Worm (Caenorhabditis elegans) whole organism, young adult: ENCODE measurements around the gene del-10.
A peak's percentile ranks its signal among the peaks of the same experiment; 100 is the strongest.

ENCODE experiments used
- B0035.1 ChIP-seq: sonication (generic microtip); optimal IDR thresholded peaks from 2 replicates; lab custom pipeline; 2016; ENCODE audit warnings: missing genetic modification characterization, mild to moderate bottlenecking, missing compliant biosample characterization, missing genotype, missing genetic modification reagents
- D2030.7 ChIP-seq: fragments of 200-800 bp; sonication (Bioruptor generic); IDR thresholded peaks from 2 replicates; pipeline ENCODE4 v1.3.6; 2022; ENCODE audit warnings: missing genetic modification reagents, missing genetic modification characterization, missing compliant biosample characterization
- F10E7.11 ChIP-seq: sonication (generic microtip); optimal IDR thresholded peaks from 2 replicates; lab custom pipeline; 2017; ENCODE audit warnings: mild to moderate bottlenecking, missing genetic modification characterization, moderate library complexity, missing compliant biosample characterization
- F37B4.10 ChIP-seq: fragments of 200-800 bp; sonication (Bioruptor generic); IDR thresholded peaks from 2 replicates; pipeline ENCODE4 v1.3.6; 2022; ENCODE audit warnings: missing genetic modification characterization, missing compliant biosample characterization
- F52B5.7 ChIP-seq: sonication (generic microtip); optimal IDR thresholded peaks from 2 replicates; lab custom pipeline; 2016; ENCODE audit warnings: mild to moderate bottlenecking, missing genetic modification characterization, missing compliant biosample characterization
- F57A8.1 ChIP-seq: fragments of 200-800 bp; sonication (Bioruptor generic); optimal IDR thresholded peaks from 2 replicates; lab custom pipeline; 2018; ENCODE audit warnings: mild to moderate bottlenecking, missing genetic modification characterization, moderate library complexity, missing compliant biosample characterization
- F57C9.4 ChIP-seq: sonication (generic microtip); optimal IDR thresholded peaks from 2 replicates; lab custom pipeline; 2017; ENCODE audit warnings: mild to moderate bottlenecking, missing genetic modification characterization, missing compliant biosample characterization
- Y79H2A.3 ChIP-seq: fragments of 200-800 bp; sonication (Bioruptor generic); conservative IDR thresholded peaks from 2 replicates; pipeline ENCODE4 v1.3.6; 2022; ENCODE audit warnings: missing genetic modification reagents, missing genetic modification characterization, missing compliant biosample characterization
- Y95B8A.8 ChIP-seq: fragments of 200-800 bp; sonication (Bioruptor generic); IDR thresholded peaks from 2 replicates; pipeline ENCODE4 v1.3.6; 2022; ENCODE audit warnings: missing genetic modification reagents, missing genetic modification characterization, missing compliant biosample characterization
- akir-1 ChIP-seq: fragments of 200-800 bp; sonication (Bioruptor generic); optimal IDR thresholded peaks from 2 replicates; lab custom pipeline; 2018; ENCODE audit warnings: mild to moderate bottlenecking, missing genetic modification characterization, moderate library complexity, missing compliant biosample characterization
- atf-7 ChIP-seq: sonication (generic microtip); optimal IDR thresholded peaks from 2 replicates; lab custom pipeline; 2017; ENCODE audit warnings: mild to moderate bottlenecking, missing genetic modification characterization, missing compliant biosample characterization
- athp-1 ChIP-seq: sonication (generic microtip); optimal IDR thresholded peaks from 2 replicates; lab custom pipeline; 2017; ENCODE audit warnings: mild to moderate bottlenecking, missing genetic modification characterization, missing compliant biosample characterization
- bed-1 ChIP-seq: fragments of 200-800 bp; sonication (Bioruptor generic); IDR thresholded peaks from 2 replicates; pipeline ENCODE4 v1.3.6; 2022; ENCODE audit warnings: missing genetic modification reagents, missing genetic modification characterization, missing compliant biosample characterization
- cebp-2 ChIP-seq: fragments of 200-800 bp; sonication (Bioruptor generic); IDR thresholded peaks from 2 replicates; pipeline ENCODE4 v1.3.6; 2022; ENCODE audit warnings: missing genetic modification characterization, missing compliant biosample characterization
- ceh-91 ChIP-seq: fragments of 200-800 bp; sonication (Bioruptor generic); IDR thresholded peaks from 2 replicates; pipeline ENCODE4 v1.3.6; 2022; ENCODE audit warnings: missing genetic modification reagents, missing genetic modification characterization, missing compliant biosample characterization
- die-1 ChIP-seq: sonication (generic microtip); optimal IDR thresholded peaks from 2 replicates; lab custom pipeline; 2016; ENCODE audit warnings: missing genotype, mild to moderate bottlenecking, missing genetic modification characterization, missing compliant biosample characterization
- dox-1 ChIP-seq: fragments of 200-800 bp; sonication (Bioruptor generic); IDR thresholded peaks from 2 replicates; pipeline ENCODE4 v1.3.6; 2022; ENCODE audit warnings: missing genetic modification reagents, missing genetic modification characterization, missing compliant biosample characterization
- efl-1 ChIP-seq: fragments of 150-350 bp; optimal IDR thresholded peaks from 2 replicates; lab custom pipeline; 2014; ENCODE audit warnings: missing biosample characterization, missing genetic modification reagents, missing genetic modification characterization
- egrh-3 ChIP-seq: fragments of 200-800 bp; sonication (Bioruptor generic); IDR thresholded peaks from 2 replicates; pipeline ENCODE4 v1.3.6; 2022; ENCODE audit warnings: missing genetic modification reagents, missing genetic modification characterization, missing compliant biosample characterization
- ets-4 ChIP-seq: fragments of 200-800 bp; sonication (Bioruptor generic); optimal IDR thresholded peaks from 2 replicates; lab custom pipeline; 2018; ENCODE audit warnings: mild to moderate bottlenecking, missing genetic modification characterization, missing compliant biosample characterization
- gei-17 ChIP-seq: fragments of 200-800 bp; sonication (Bioruptor generic); optimal IDR thresholded peaks from 2 replicates; lab custom pipeline; 2018; ENCODE audit warnings: mild to moderate bottlenecking, missing genetic modification characterization, missing compliant biosample characterization
- hlh-12 ChIP-seq: sonication (generic microtip); optimal IDR thresholded peaks from 2 replicates; lab custom pipeline; 2016; ENCODE audit warnings: missing genetic modification characterization, missing compliant biosample characterization
- hmg-20 ChIP-seq: fragments of 200-800 bp; sonication (Bioruptor generic); IDR thresholded peaks from 2 replicates; pipeline ENCODE4 v1.3.6; 2022; ENCODE audit warnings: missing genetic modification reagents, missing genetic modification characterization, missing compliant biosample characterization
- lag-1 ChIP-seq: fragments of 200-800 bp; sonication (Bioruptor generic); IDR thresholded peaks from 2 replicates; pipeline ENCODE4 v1.3.6; 2022; ENCODE audit warnings: missing genetic modification reagents, missing genetic modification characterization, missing compliant biosample characterization
- lin-26 ChIP-seq: fragments of 200-800 bp; sonication (Bioruptor generic); IDR thresholded peaks from 2 replicates; pipeline ENCODE4 v1.3.6; 2022; ENCODE audit warnings: missing genetic modification reagents, missing genetic modification characterization, missing compliant biosample characterization
- lin-35 ChIP-seq, 3 experiments: fragments of 150-350 bp in 2 of 3; sonication (generic microtip) in 1 of 3; optimal IDR thresholded peaks; 2 replicates each; lab custom pipeline; 2014 to 2018; ENCODE audit warnings: missing biosample characterization in 3 of 3, missing genetic modification characterization in 3 of 3, missing genetic modification reagents in 3 of 3
- lir-1 ChIP-seq: fragments of 200-800 bp; sonication (Bioruptor generic); conservative IDR thresholded peaks from 2 replicates; pipeline ENCODE4 v1.3.6; 2022; ENCODE audit warnings: missing genetic modification reagents, missing genetic modification characterization, missing compliant biosample characterization
- lsl-1 ChIP-seq: fragments of 200-800 bp; sonication (Bioruptor generic); optimal IDR thresholded peaks from 2 replicates; lab custom pipeline; 2018; ENCODE audit warnings: mild to moderate bottlenecking, missing genetic modification characterization, moderate library complexity, missing compliant biosample characterization
- lsy-27 ChIP-seq: sonication (generic microtip); optimal IDR thresholded peaks from 2 replicates; lab custom pipeline; 2017; ENCODE audit warnings: missing genetic modification characterization, mild to moderate bottlenecking, missing compliant biosample characterization, antibody characterized with exemption, missing genotype, borderline replicate concordance; ENCODE audit not compliant: insufficient read depth
- madf-10 ChIP-seq: sonication (generic microtip); optimal IDR thresholded peaks from 2 replicates; lab custom pipeline; 2016; ENCODE audit warnings: mild to moderate bottlenecking, missing genetic modification characterization, missing compliant biosample characterization
- mel-28 ChIP-seq: sonication (generic microtip); optimal IDR thresholded peaks from 2 replicates; lab custom pipeline; 2016; ENCODE audit warnings: borderline replicate concordance, mild to moderate bottlenecking, missing genetic modification characterization, missing compliant biosample characterization
- nhr-179 ChIP-seq: sonication (generic microtip); optimal IDR thresholded peaks from 2 replicates; lab custom pipeline; 2016; ENCODE audit warnings: mild to moderate bottlenecking, missing genetic modification characterization, missing compliant biosample characterization
- nhr-27 ChIP-seq: fragments of 200-800 bp; sonication (Bioruptor generic); optimal IDR thresholded peaks from 2 replicates; lab custom pipeline; 2018; ENCODE audit warnings: mild to moderate bottlenecking, missing genetic modification characterization, moderate library complexity, missing compliant biosample characterization
- nhr-80 ChIP-seq: sonication (generic microtip); optimal IDR thresholded peaks from 2 replicates; lab custom pipeline; 2016; ENCODE audit warnings: missing genetic modification characterization, missing compliant biosample characterization
- nhr-90 ChIP-seq: sonication (generic microtip); optimal IDR thresholded peaks from 2 replicates; lab custom pipeline; 2016; ENCODE audit warnings: missing genotype, mild to moderate bottlenecking, missing genetic modification characterization, missing compliant biosample characterization
- repo-1 ChIP-seq: sonication (generic microtip); optimal IDR thresholded peaks from 2 replicates; lab custom pipeline; 2017; ENCODE audit warnings: mild to moderate bottlenecking, missing genetic modification characterization, missing compliant biosample characterization
- snpc-1.1 ChIP-seq: sonication (generic microtip); optimal IDR thresholded peaks from 2 replicates; lab custom pipeline; 2017; ENCODE audit warnings: missing genetic modification characterization, mild to moderate bottlenecking, missing compliant biosample characterization, antibody characterized with exemption, moderate library complexity, missing genotype, missing genetic modification reagents; ENCODE audit not compliant: insufficient read depth
- snpc-3.4 ChIP-seq: sonication (generic microtip); optimal IDR thresholded peaks from 2 replicates; lab custom pipeline; 2017; ENCODE audit warnings: missing genetic modification characterization, mild to moderate bottlenecking, missing compliant biosample characterization, antibody characterized with exemption, moderate library complexity, missing genotype, missing genetic modification reagents
- snpc-4 ChIP-seq, 5 experiments: fragments of 150-350 bp in 1 of 5; sonication (generic microtip) in 4 of 5; optimal IDR thresholded peaks; 2 replicates each; lab custom pipeline; 2014 to 2018; ENCODE audit warnings: missing genetic modification characterization in 5 of 5, missing biosample characterization in 3 of 5, antibody characterized with exemption in 2 of 5, mild to moderate bottlenecking in 2 of 5, missing compliant biosample characterization in 2 of 5, missing genotype in 2 of 5, moderate library complexity in 2 of 5, missing genetic modification reagents in 1 of 5
- unc-130 ChIP-seq: sonication (generic microtip); optimal IDR thresholded peaks from 2 replicates; lab custom pipeline; 2016; ENCODE audit warnings: missing genetic modification reagents, missing genetic modification characterization, missing compliant biosample characterization
- ztf-25 ChIP-seq: fragments of 200-800 bp; sonication (Bioruptor generic); IDR thresholded peaks from 2 replicates; pipeline ENCODE4 v1.3.6; 2022; ENCODE audit warnings: missing genetic modification reagents, missing genetic modification characterization, missing compliant biosample characterization
- ztf-3 ChIP-seq: fragments of 200-800 bp; sonication (Bioruptor generic); optimal IDR thresholded peaks from 2 replicates; lab custom pipeline; 2018; ENCODE audit warnings: mild to moderate bottlenecking, missing genetic modification characterization, missing compliant biosample characterization

Gene del-10

DNA sequence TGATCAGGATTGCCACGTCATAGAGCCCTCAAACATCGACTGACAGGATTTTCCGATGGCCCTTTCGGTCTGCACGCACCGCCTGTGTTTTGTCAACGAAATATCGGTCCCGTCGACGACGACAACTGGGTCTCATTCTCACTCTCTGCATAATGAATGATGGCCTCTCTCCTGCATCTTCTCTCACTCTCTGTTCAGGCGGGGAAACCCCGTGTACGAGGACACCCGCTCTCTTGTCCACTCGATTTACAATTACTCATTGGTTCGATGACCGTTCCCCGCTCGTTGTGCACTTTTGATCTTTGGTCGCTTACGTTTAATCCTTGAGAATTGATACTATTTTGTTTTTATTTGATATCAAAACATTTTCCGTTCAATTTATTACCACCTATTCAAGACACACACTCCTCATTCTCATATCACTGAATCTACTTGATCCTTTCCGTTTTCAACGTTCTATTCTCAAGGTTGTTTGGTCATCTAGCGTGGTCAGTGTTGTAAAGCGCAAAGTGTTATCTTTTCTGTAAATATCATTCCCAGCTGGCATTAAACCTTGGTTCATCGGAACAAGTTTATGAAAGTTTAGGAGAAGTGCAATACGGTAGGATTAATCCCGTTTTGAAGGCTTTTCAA, 40.8 kb upstream of the del-10 start (continued):
- TF ChIP-seq hlh-12 (tag; lab: Kevin White, UChicago) (no peak), ceh-91 (GFP tag; lab: Robert Waterston, UW) (no peak), die-1 (tag; lab: Kevin White, UChicago) (peak; percentile 10), ztf-25 (GFP tag; lab: Robert Waterston, UW) (no peak), efl-1 (GFP tag; lab: Kevin White, UChicago) (no peak), ztf-3 (no peak), egrh-3 (GFP tag; lab: Robert Waterston, UW) (no peak), nhr-90 (tag; lab: Kevin White, UChicago) (peak; percentile 0)

DNA sequence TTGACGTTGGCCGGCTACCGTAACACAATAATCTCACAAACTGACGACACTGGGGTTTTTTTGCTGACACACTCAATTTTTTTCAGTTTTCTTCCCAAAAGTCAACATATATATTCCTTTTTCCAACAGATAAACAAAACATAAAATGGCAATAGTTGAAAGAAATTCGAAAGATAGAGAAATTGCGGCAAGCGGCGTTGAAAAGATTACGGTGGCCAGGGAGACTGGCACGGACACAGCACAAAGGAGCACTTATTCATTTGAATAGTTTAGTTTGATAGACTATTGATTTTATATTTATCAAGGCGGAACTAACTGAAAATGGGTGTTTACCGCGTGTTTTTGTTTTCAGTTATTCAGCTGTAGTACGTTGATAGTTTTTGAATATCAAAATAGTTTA, 39.4 kb upstream of the del-10 start, which contains the start of gene toe-2:
toe-2 (minus strand) TSS at position 70 of the 400 bp plus-strand sequence.
- no peak for TF ChIP-seq lir-1 (GFP tag; lab: Robert Waterston, UW)
- no peak for TF ChIP-seq nhr-179 (tag; lab: Kevin White, UChicago)
- TF ChIP-seq ztf-3, result no peak
- no peak for TF ChIP-seq akir-1 (GFP tag; lab: Kevin White, UChicago)
- no peak for TF ChIP-seq B0035.1 (tag; lab: Kevin White, UChicago)
- no peak for TF ChIP-seq mel-28 (tag; lab: Kevin White, UChicago)
- TF ChIP-seq dox-1 (GFP tag; lab: Robert Waterston, UW), result no peak
- no peak for TF ChIP-seq Y79H2A.3 (GFP tag; lab: Robert Waterston, UW)
- TF ChIP-seq D2030.7, result no peak
- no peak for TF ChIP-seq F37B4.10 (GFP tag; lab: Robert Waterston, UW)
- TF ChIP-seq bed-1 (GFP tag; lab: Robert Waterston, UW), result no peak
- no peak for TF ChIP-seq die-1 (tag; lab: Kevin White, UChicago)
- TF ChIP-seq ets-4, result no peak
- no peak for TF ChIP-seq nhr-27 (tag; lab: Kevin White, UChicago)
- TF ChIP-seq Y95B8A.8, result no peak
- TF ChIP-seq unc-130 (GFP tag; lab: Kevin White, UChicago), result no peak
- no peak for TF ChIP-seq repo-1
- TF ChIP-seq atf-7 (tag; lab: Kevin White, UChicago), result no peak
- TF ChIP-seq snpc-1.1 (tag; lab: Kevin White, UChicago), result no peak
- no peak for TF ChIP-seq F57A8.1 (GFP tag; lab: Kevin White, UChicago)
- TF ChIP-seq, all 124 proteins: peak for 0

DNA sequence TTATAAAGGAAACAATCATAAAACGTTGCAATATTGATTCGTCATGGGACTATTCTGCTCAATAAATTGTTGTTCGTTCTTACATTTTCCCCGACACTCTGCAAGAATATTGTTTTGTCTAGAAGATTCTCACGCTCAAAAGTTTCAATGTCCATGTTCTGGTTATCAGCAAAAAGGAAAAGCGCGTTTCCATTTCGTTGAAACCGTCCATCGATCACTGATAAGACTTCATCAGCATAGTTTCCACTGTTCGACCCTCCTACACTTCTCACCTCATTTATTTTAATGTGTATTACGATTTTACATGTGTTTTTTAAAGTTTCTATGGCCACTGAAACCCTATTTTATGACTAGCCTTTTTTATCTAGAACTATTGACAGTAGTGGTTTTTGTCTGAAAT, 38.2 kb upstream of the del-10 start:
- TF ChIP-seq F10E7.11 (tag; lab: Kevin White, UChicago) (no peak), nhr-80 (tag; lab: Kevin White, UChicago) (peak; percentile 68), lsl-1 (GFP tag; lab: Kevin White, UChicago) (no peak), athp-1 (tag; lab: Kevin White, UChicago) (no peak)

DNA sequence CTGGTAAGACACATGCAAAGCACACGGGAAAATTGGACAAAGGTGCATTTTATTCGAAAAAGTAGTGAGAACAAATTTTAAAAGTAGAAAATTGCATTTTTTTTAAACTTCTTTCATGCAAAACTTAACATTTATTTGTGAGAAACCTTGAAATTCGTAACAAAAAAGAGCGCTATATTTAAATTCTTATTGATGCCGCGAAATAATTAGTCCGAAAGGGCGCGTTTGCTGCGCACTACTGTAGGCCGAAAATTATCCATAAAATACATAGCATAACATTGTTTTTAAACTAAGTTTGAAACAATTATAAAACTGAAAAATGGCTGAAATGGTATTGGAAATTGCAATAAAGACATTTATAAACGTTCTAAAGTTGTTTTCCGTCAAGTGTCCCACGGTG, 37.8 kb upstream of the del-10 start:
- no peak for TF ChIP-seq cebp-2 (GFP tag; lab: Robert Waterston, UW)
- no peak for TF ChIP-seq lag-1 (GFP tag; lab: Robert Waterston, UW)
- TF ChIP-seq hmg-20 (GFP tag; lab: Robert Waterston, UW), result no peak
- TF ChIP-seq F37B4.10 (GFP tag; lab: Robert Waterston, UW), result no peak
- no peak for TF ChIP-seq lsy-27 (tag; lab: Kevin White, UChicago)
- TF ChIP-seq F57C9.4 (tag; lab: Kevin White, UChicago), result no peak
- TF ChIP-seq gei-17 (GFP tag; lab: Kevin White, UChicago), result no peak
- TF ChIP-seq snpc-4 (GFP tag; optimal IDR thresholded peaks at IDR 0.05; lab: Kevin White, UChicago), result no peak
- no peak for TF ChIP-seq snpc-4 (tag; optimal IDR thresholded peaks at IDR 0.05; lab: Kevin White, UChicago)
- TF ChIP-seq lin-35 (GFP tag; optimal IDR thresholded peaks at IDR 0.05; lab: Kevin White, UChicago), result peak in 1 of 3 experiments; percentile 67
- no peak for TF ChIP-seq repo-1
- TF ChIP-seq bed-1 (GFP tag; lab: Robert Waterston, UW), result no peak
- TF ChIP-seq F57A8.1 (GFP tag; lab: Kevin White, UChicago), result no peak
- TF ChIP-seq snpc-3.4, result peak; percentile 79
- no peak for TF ChIP-seq madf-10 (tag; lab: Kevin White, UChicago)
- no peak for TF ChIP-seq F52B5.7 (tag; lab: Kevin White, UChicago)
- TF ChIP-seq lin-26 (GFP tag; lab: Robert Waterston, UW), result no peak
- peak; percentile 77 for TF ChIP-seq unc-130 (GFP tag; lab: Kevin White, UChicago)
